Worm (Caenorhabditis elegans): ENCODE measurements around the gene Y43C5A.7.

- TF ChIP-seq tbx-37 (GFP tag; conservative IDR thresholded peaks at IDR 0.05) (no peak), hmg-4 (GFP tag; optimal IDR thresholded peaks at IDR 0.05) (no peak), ama-1 (optimal IDR thresholded peaks at IDR 0.05) (no peak), hmbx-1 (tag; optimal IDR thresholded peaks at IDR 0.05) (no peak), B0310.2 (tag; optimal IDR thresholded peaks at IDR 0.05) (no peak), pes-1 (GFP tag; IDR thresholded peaks at IDR 0.05) (no peak), flt-1 (GFP tag; IDR thresholded peaks at IDR 0.05) (no peak), F13C5.2 (tag; optimal IDR thresholded peaks at IDR 0.05) (no peak), ets-7 (tag; optimal IDR thresholded peaks at IDR 0.05) (no peak), sea-1 (GFP tag; conservative IDR thresholded peaks at IDR 0.05) (no peak), aly-1 (tag; optimal IDR thresholded peaks at IDR 0.05) (no peak)
Observed at ce11 chrIV:10281482-10281881, 4.4 kb downstream of the Y43C5A.7 start, which contains the start of gene thk-1.

All from whole organism, early embryonic.